Worm (Caenorhabditis elegans) whole organism, L4 larva: ENCODE results near the gene M151.1.
A peak's percentile ranks its signal among the peaks of the same experiment; 100 is the strongest.

Experiments used
- aha-1 ChIP-seq: fragments of 150-350 bp; peaks from one replicate; lab custom pipeline; 2014; ENCODE audit warnings: missing biosample characterization, missing genetic modification characterization
- dmd-8 ChIP-seq: fragments of 200-800 bp; sonication (Bioruptor generic); IDR thresholded peaks from 2 replicates; pipeline ENCODE4 v1.3.6; 2022; ENCODE audit warnings: missing genetic modification characterization, missing compliant biosample characterization
- lim-7 ChIP-seq: fragments of 200-800 bp; sonication (Bioruptor generic); IDR thresholded peaks from 2 replicates; pipeline ENCODE4 v1.3.6; 2022; ENCODE audit warnings: missing genetic modification characterization, missing compliant biosample characterization
- nhr-41 ChIP-seq: fragments of 200-800 bp; sonication (Bioruptor generic); IDR thresholded peaks from 2 replicates; pipeline ENCODE4 v1.3.6; 2022; ENCODE audit warnings: missing genetic modification reagents, missing genetic modification characterization, missing compliant biosample characterization
- set-16 ChIP-seq: fragments of 200-800 bp; sonication (Bioruptor generic); IDR thresholded peaks from 2 replicates; pipeline ENCODE4 v1.3.6; 2022; ENCODE audit warnings: missing genetic modification reagents, missing genetic modification characterization, missing compliant biosample characterization
- snpc-4 ChIP-seq: fragments of 150-350 bp; optimal IDR thresholded peaks from 2 replicates; lab custom pipeline; 2014; ENCODE audit warnings: missing biosample characterization, missing genetic modification characterization

Gene M151.1

ce11 chrII:3688333-3688732 is 47.0 kb downstream of the M151.1 start, which contains the start of gene ifas-1:
Gene ifas-1 (minus strand): TSS chrII:3688719.
- TF ChIP-seq lim-7 (GFP tag; lab: Robert Waterston, UW) (no peak), set-16 (GFP tag; lab: Robert Waterston, UW) (peak; percentile 70), snpc-4 (tag; lab: Kevin White, UChicago) (no peak), nhr-41 (GFP tag; lab: Robert Waterston, UW) (no peak)

DNA sequence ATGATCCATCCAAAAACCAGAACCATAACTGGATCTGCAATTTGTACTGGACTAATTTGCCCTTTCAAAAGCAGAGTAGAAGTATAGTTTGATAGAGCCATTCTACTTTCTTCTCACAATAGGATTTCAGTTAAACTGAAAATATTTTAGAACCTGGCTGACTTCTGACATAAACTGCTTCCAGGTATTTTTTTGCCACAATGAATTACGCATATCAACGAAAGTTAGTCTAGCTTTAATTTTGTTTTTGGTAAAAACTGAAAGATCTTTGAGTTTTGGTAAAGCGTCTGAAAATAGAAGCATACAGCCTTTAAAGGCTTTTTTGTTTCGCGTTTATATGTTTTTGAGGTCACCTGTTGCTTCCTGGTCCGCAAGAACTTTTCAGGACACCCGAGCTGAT is 49.3 kb downstream of the M151.1 start, which contains the start of gene srx-101:
TSS of gene srx-101 (minus strand) at position 101 of the 400 bp plus-strand sequence.
- TF ChIP-seq dmd-8, result no peak
- peak; percentile 34 for TF ChIP-seq aha-1 (tag; lab: Kevin White, UChicago)
